Fruit fly (Drosophila melanogaster) whole organism, prepupa: ENCODE results near the gene PIG-H.

Source experiments
- Blimp-1 ChIP-seq: fragments of 200-800 bp; sonication (Bioruptor generic); optimal IDR thresholded peaks from 3 replicates; lab custom pipeline; 2017; ENCODE audit warnings: missing biosample characterization, missing genetic modification characterization, mild to moderate bottlenecking, moderate library complexity, missing genetic modification reagents
- CG10631 ChIP-seq: fragments of 200-800 bp; sonication (Bioruptor generic); optimal IDR thresholded peaks from 2 replicates; lab custom pipeline; 2016; ENCODE audit warnings: missing biosample characterization, missing genetic modification characterization
- CG11294 ChIP-seq: fragments of 200-800 bp; sonication (Bioruptor generic); IDR thresholded peaks from 2 replicates; pipeline ENCODE4 v1.3.6; 2022; ENCODE audit warnings: missing biosample characterization, missing genetic modification characterization
- CG15336 ChIP-seq: fragments of 200-800 bp; sonication (Bioruptor generic); IDR thresholded peaks from 2 replicates; pipeline ENCODE4 v1.3.6; 2022; ENCODE audit warnings: missing biosample characterization, missing genetic modification characterization
- CG1621 ChIP-seq: fragments of 200-800 bp; sonication (Bioruptor generic); optimal IDR thresholded peaks from 3 replicates; lab custom pipeline; 2018; ENCODE audit warnings: missing biosample characterization, mild to moderate bottlenecking, missing genetic modification characterization
- CG16779 ChIP-seq: fragments of 200-800 bp; sonication (Bioruptor generic); optimal IDR thresholded peaks from 3 replicates; lab custom pipeline; 2017; ENCODE audit warnings: missing biosample characterization, mild to moderate bottlenecking, missing genetic modification characterization
- CG31627 ChIP-seq: fragments of 200-800 bp; sonication (Bioruptor generic); optimal IDR thresholded peaks from 3 replicates; lab custom pipeline; 2016; ENCODE audit warnings: missing biosample characterization, missing genetic modification characterization
- CG3919 ChIP-seq: fragments of 200-800 bp; sonication (Bioruptor generic); optimal IDR thresholded peaks from 3 replicates; lab custom pipeline; 2016; ENCODE audit warnings: missing biosample characterization, missing genetic modification characterization
- CG6163 ChIP-seq: fragments of 200-800 bp; sonication (Bioruptor generic); IDR thresholded peaks from 3 replicates; pipeline ENCODE4 v1.3.6; 2022; ENCODE audit warnings: missing biosample characterization, missing genetic modification characterization
- CG6276 ChIP-seq: fragments of 200-800 bp; sonication (Bioruptor generic); optimal IDR thresholded peaks from 2 replicates; lab custom pipeline; 2017; ENCODE audit warnings: missing biosample characterization, mild to moderate bottlenecking, missing genetic modification characterization
- CG6792 ChIP-seq: fragments of 200-800 bp; sonication (Bioruptor generic); optimal IDR thresholded peaks from 3 replicates; lab custom pipeline; 2016; ENCODE audit warnings: missing biosample characterization, missing genetic modification characterization
- CG6854 ChIP-seq: fragments of 200-800 bp; sonication (Bioruptor generic); optimal IDR thresholded peaks from 2 replicates; lab custom pipeline; 2017; ENCODE audit warnings: missing biosample characterization, mild to moderate bottlenecking, missing genetic modification characterization
- CG7368 ChIP-seq: fragments of 200-800 bp; sonication (Bioruptor generic); optimal IDR thresholded peaks from 3 replicates; lab custom pipeline; 2016; ENCODE audit warnings: missing biosample characterization, missing genetic modification characterization
- CG8119 ChIP-seq: fragments of 200-800 bp; sonication (Bioruptor generic); IDR thresholded peaks from 3 replicates; pipeline ENCODE4 v1.3.6; 2022; ENCODE audit warnings: missing biosample characterization, missing genetic modification characterization
- CG8319 ChIP-seq: fragments of 200-800 bp; sonication (Bioruptor generic); optimal IDR thresholded peaks from 3 replicates; lab custom pipeline; 2016; ENCODE audit warnings: missing biosample characterization, missing genetic modification characterization
- CG9139 ChIP-seq: fragments of 200-800 bp; sonication (Bioruptor generic); optimal IDR thresholded peaks from 3 replicates; lab custom pipeline; 2017; ENCODE audit warnings: missing biosample characterization, mild to moderate bottlenecking, missing genetic modification characterization
- Eip75B ChIP-seq: fragments of 200-800 bp; sonication (Bioruptor generic); optimal IDR thresholded peaks from 3 replicates; lab custom pipeline; 2016; ENCODE audit warnings: missing biosample characterization, missing genetic modification characterization
- Eip78C ChIP-seq: fragments of 200-800 bp; sonication (Bioruptor generic); peaks from one replicate; lab custom pipeline; 2016; ENCODE audit warnings: missing biosample characterization, missing genetic modification characterization
- Eip93F ChIP-seq: fragments of 200-800 bp; sonication (Bioruptor generic); optimal IDR thresholded peaks from 2 replicates; lab custom pipeline; 2016; ENCODE audit warnings: missing biosample characterization, mild to moderate bottlenecking, missing genetic modification characterization
- Gug ChIP-seq: fragments of 200-800 bp; sonication (Bioruptor generic); IDR thresholded peaks from 2 replicates; pipeline ENCODE4 v1.3.6; 2022; ENCODE audit warnings: missing biosample characterization, missing genetic modification characterization
- Hr38 ChIP-seq: sonication (Bioruptor generic); optimal IDR thresholded peaks from 2 replicates; lab custom pipeline; 2016; ENCODE audit warnings: missing biosample characterization, missing genetic modification characterization
- Hr4 ChIP-seq: fragments of 200-800 bp; sonication (Bioruptor generic); optimal IDR thresholded peaks from 3 replicates; lab custom pipeline; 2016; ENCODE audit warnings: missing biosample characterization, missing genetic modification characterization
- Smox ChIP-seq: fragments of 200-800 bp; sonication (Bioruptor generic); optimal IDR thresholded peaks from 3 replicates; lab custom pipeline; 2016; ENCODE audit warnings: missing biosample characterization, missing genetic modification characterization
- Sox14 ChIP-seq: fragments of 200-800 bp; sonication (Bioruptor generic); optimal IDR thresholded peaks from 3 replicates; lab custom pipeline; 2016; ENCODE audit warnings: missing biosample characterization, missing genetic modification characterization
- Sox15 ChIP-seq: fragments of 200-800 bp; sonication (Bioruptor generic); optimal IDR thresholded peaks from 3 replicates; lab custom pipeline; 2016; ENCODE audit warnings: missing biosample characterization, missing genetic modification characterization
- acj6 ChIP-seq: fragments of 200-800 bp; sonication (Bioruptor generic); optimal IDR thresholded peaks from 3 replicates; lab custom pipeline; 2016; ENCODE audit warnings: missing biosample characterization, missing genetic modification characterization
- cyc ChIP-seq: fragments of 200-800 bp; sonication (Bioruptor generic); optimal IDR thresholded peaks from 3 replicates; lab custom pipeline; 2016; ENCODE audit warnings: missing biosample characterization, missing genetic modification characterization
- dsx ChIP-seq: fragments of 200-800 bp; optimal IDR thresholded peaks from 3 replicates; lab custom pipeline; 2019; ENCODE audit warnings: missing biosample characterization, mild to moderate bottlenecking, missing genetic modification characterization, moderate library complexity; ENCODE audit not compliant: poor library complexity, severe bottlenecking
- fd59A ChIP-seq: fragments of 200-800 bp; sonication (Bioruptor generic); optimal IDR thresholded peaks from 2 replicates; lab custom pipeline; 2017; ENCODE audit warnings: missing biosample characterization, mild to moderate bottlenecking, missing genetic modification characterization, missing genetic modification reagents
- fd85E ChIP-seq: fragments of 200-800 bp; sonication (Bioruptor generic); optimal IDR thresholded peaks from 3 replicates; lab custom pipeline; 2016; ENCODE audit warnings: missing biosample characterization, missing genetic modification characterization
- fkh ChIP-seq: fragments of 200-800 bp; sonication (Bioruptor generic); optimal IDR thresholded peaks from 3 replicates; lab custom pipeline; 2017; ENCODE audit warnings: missing biosample characterization, mild to moderate bottlenecking, missing genetic modification characterization, moderate library complexity
- lz ChIP-seq: fragments of 200-800 bp; sonication (Bioruptor generic); optimal IDR thresholded peaks from 3 replicates; lab custom pipeline; 2016; ENCODE audit warnings: missing biosample characterization, missing genetic modification characterization
- salr ChIP-seq, 2 experiments: fragments of 200-800 bp; sonication (Bioruptor generic); optimal IDR thresholded peaks; 3 replicates each; lab custom pipeline; 2016 to 2018; ENCODE audit warnings: missing biosample characterization in 2 of 2, missing genetic modification characterization in 2 of 2, mild to moderate bottlenecking in 1 of 2
- spab ChIP-seq: fragments of 200-800 bp; sonication (Bioruptor generic); optimal IDR thresholded peaks from 2 replicates; lab custom pipeline; 2017; ENCODE audit warnings: missing biosample characterization, mild to moderate bottlenecking, missing genetic modification characterization, missing genetic modification reagents
- ss ChIP-seq, 2 experiments: fragments of 200-800 bp; sonication (Bioruptor generic); optimal IDR thresholded peaks; 2 replicates in 1 of 2; 3 replicates in 1 of 2; lab custom pipeline; 2017 to 2018; ENCODE audit warnings: mild to moderate bottlenecking in 2 of 2, missing biosample characterization in 2 of 2, missing genetic modification characterization in 2 of 2, moderate library complexity in 1 of 2
- vri ChIP-seq: fragments of 200-800 bp; sonication (Bioruptor generic); optimal IDR thresholded peaks from 3 replicates; lab custom pipeline; 2016; ENCODE audit warnings: missing biosample characterization, mild to moderate bottlenecking, missing genetic modification characterization

The PIG-H gene

dm6 chr3R:7977011-7977925 lies 22.4 kb upstream of the PIG-H start (continued):
- TF ChIP-seq Sox15 (no peak), lz (GFP tag; lab: Kevin White, UChicago) (no peak), Eip78C (GFP tag; lab: Kevin White, UChicago) (peak; percentile 36), CG6792 (GFP tag; lab: Kevin White, UChicago) (no peak), Eip75B (GFP tag; lab: Kevin White, UChicago) (no peak), spab (GFP tag; lab: Kevin White, UChicago) (no peak), Gug (no peak), CG1621 (tag; lab: Kevin White, UChicago) (peak; percentile 25), salr (GFP tag; optimal IDR thresholded peaks at IDR 0.05; lab: Kevin White, UChicago) (no peak), CG9139 (GFP tag; lab: Kevin White, UChicago) (no peak), CG7368 (GFP tag; lab: Kevin White, UChicago) (no peak), vri (GFP tag; lab: Kevin White, UChicago) (peak; percentile 88), ss (GFP tag; optimal IDR thresholded peaks at IDR 0.05; lab: Kevin White, UChicago) (no peak), Eip93F (GFP tag; lab: Kevin White, UChicago) (no peak), CG6276 (peak; percentile 0), fkh (GFP tag; lab: Kevin White, UChicago) (no peak), fd85E (no peak), fd59A (GFP tag; lab: Kevin White, UChicago) (no peak), acj6 (GFP tag; lab: Kevin White, UChicago) (no peak), Sox14 (GFP tag; lab: Kevin White, UChicago) (peak; percentile 55)

dm6 chr3R:7978379-7979009 lies 21.1 kb upstream of the PIG-H start, which contains the start of the genes CD98hc and Os-C:
Gene CD98hc, minus strand, starts transcription at chr3R:7978428.
Gene Os-C, plus strand, starts transcription at chr3R:7978959.
- no peak for TF ChIP-seq lz (GFP tag; lab: Kevin White, UChicago)
- peak; percentile 23; the same call in 1 of the 2 replicates for TF ChIP-seq CG15336 (GFP tag; lab: Robert Waterston, UW)
- 0 out of 3 replicates have a peak, but pooled peaks have one; percentile 20 for TF ChIP-seq CG8119
- no peak for TF ChIP-seq CG6792 (GFP tag; lab: Kevin White, UChicago)
- no peak for TF ChIP-seq Hr4
- TF ChIP-seq salr (GFP tag; optimal IDR thresholded peaks at IDR 0.05; lab: Kevin White, UChicago) = no peak
- 0 out of 3 replicates have a peak, but pooled peaks have one; percentile 16 for TF ChIP-seq CG6163 (GFP tag; lab: Robert Waterston, UW)
- peak; percentile 82 for TF ChIP-seq CG6854 (GFP tag; lab: Kevin White, UChicago)
- TF ChIP-seq CG3919 (GFP tag; lab: Kevin White, UChicago) = no peak
- TF ChIP-seq dsx (GFP tag; lab: Kevin White, UChicago) = peak; percentile 25
- TF ChIP-seq CG11294 (GFP tag; lab: Robert Waterston, UW) = peak; percentile 6; the same call in 1 of the 2 replicates
- no peak for TF ChIP-seq Smox
- TF ChIP-seq, all 60 proteins: peak for 6

- TF ChIP-seq Eip75B (GFP tag; lab: Kevin White, UChicago) (no peak), cyc (GFP tag; lab: Kevin White, UChicago) (no peak), CG9139 (GFP tag; lab: Kevin White, UChicago) (no peak), Eip78C (GFP tag; lab: Kevin White, UChicago) (no peak), CG10631 (GFP tag; lab: Kevin White, UChicago) (no peak), CG8319 (GFP tag; lab: Kevin White, UChicago) (no peak), salr (GFP tag; optimal IDR thresholded peaks at IDR 0.05; lab: Kevin White, UChicago) (no peak), Hr38 (GFP tag; lab: Kevin White, UChicago) (no peak), CG15336 (GFP tag; lab: Robert Waterston, UW) (no peak), CG31627 (GFP tag; lab: Kevin White, UChicago) (no peak), Blimp-1 (GFP tag; lab: Kevin White, UChicago) (no peak), ss (GFP tag; optimal IDR thresholded peaks at IDR 0.05; lab: Kevin White, UChicago) (no peak), fd59A (GFP tag; lab: Kevin White, UChicago) (no peak), CG16779 (no peak)
These were observed 19.4 kb upstream of the PIG-H start, which contains the start of gene Sfp84E for dm6 chr3R:7980222-7980621. Gene Sfp84E, minus strand, starts transcription at chr3R:7980322.
